Fruit fly (Drosophila melanogaster): ENCODE measurements around the gene side-IV.

Gene side-IV

dm6 chr3R:13450338-13450737 lies at the start of gene side-IV:
side-IV (plus strand) TSS chr3R:13450590.
- peak; percentile 27 for TF ChIP-seq N (GFP tag; optimal IDR thresholded peaks at IDR 0.05)
- peak; percentile 25 for TF ChIP-seq Dfd (GFP tag; optimal IDR thresholded peaks at IDR 0.05)
- no peak for TF ChIP-seq Hnf4 (GFP tag; optimal IDR thresholded peaks at IDR 0.05)
- no peak for TF ChIP-seq usp (GFP tag; optimal IDR thresholded peaks at IDR 0.05)
- no peak for TF ChIP-seq lola (GFP tag; optimal IDR thresholded peaks at IDR 0.05)
- no peak for TF ChIP-seq Myc (optimal IDR thresholded peaks at IDR 0.05)

dm6 chr3R:13400902-13401721 lies 49.3 kb upstream of the side-IV start:
- TF ChIP-seq N (GFP tag; optimal IDR thresholded peaks at IDR 0.05), result no peak
- peak; percentile 73 for TF ChIP-seq dsf (GFP tag; optimal IDR thresholded peaks at IDR 0.05; ENCODE audit: borderline replicate concordance)
- peak; percentile 76 for TF ChIP-seq CG32264 (GFP tag; optimal IDR thresholded peaks at IDR 0.05)
- peak; percentile 92 for TF ChIP-seq woc (GFP tag; optimal IDR thresholded peaks at IDR 0.05)
- TF ChIP-seq Hr78 (GFP tag; optimal IDR thresholded peaks at IDR 0.05), result no peak
- TF ChIP-seq dmrt93B (GFP tag; optimal IDR thresholded peaks at IDR 0.05), result peak; percentile 81
- peak; percentile 80 for TF ChIP-seq brk (GFP tag; optimal IDR thresholded peaks at IDR 0.05)
- TF ChIP-seq usp (GFP tag; optimal IDR thresholded peaks at IDR 0.05), result no peak
- no peak for TF ChIP-seq jim (GFP tag; optimal IDR thresholded peaks at IDR 0.05)
- TF ChIP-seq Hr83 (GFP tag; optimal IDR thresholded peaks at IDR 0.05; ENCODE audit: poor library complexity, severe bottlenecking), result no peak
- no peak for TF ChIP-seq pan (optimal IDR thresholded peaks at IDR 0.05)
- TF ChIP-seq h (GFP tag; optimal IDR thresholded peaks at IDR 0.05), result peak; percentile 94
- peak; percentile 95 for TF ChIP-seq br (GFP tag; optimal IDR thresholded peaks at IDR 0.05)
- no peak for TF ChIP-seq Abd-B (GFP tag; optimal IDR thresholded peaks at IDR 0.05)
- TF ChIP-seq fru (GFP tag; optimal IDR thresholded peaks at IDR 0.05), result peak; percentile 95
- TF ChIP-seq tai (GFP tag; optimal IDR thresholded peaks at IDR 0.05), result peak; percentile 76
- TF ChIP-seq OdsH (GFP tag; optimal IDR thresholded peaks at IDR 0.05), result peak; percentile 95
- peak; percentile 31 for TF ChIP-seq Rel (GFP tag; optimal IDR thresholded peaks at IDR 0.05)
- TF ChIP-seq Rel (tag; optimal IDR thresholded peaks at IDR 0.05), result peak; percentile 65
- peak; percentile 47 for TF ChIP-seq Vsx2 (GFP tag; optimal IDR thresholded peaks at IDR 0.05; ENCODE audit: partially characterized antibody)
- peak; percentile 81 for TF ChIP-seq CG9705 (GFP tag; optimal IDR thresholded peaks at IDR 0.05)
- TF ChIP-seq Dif (GFP tag; optimal IDR thresholded peaks at IDR 0.05; ENCODE audit: partially characterized antibody), result peak; percentile 59
- TF ChIP-seq rgr (GFP tag; optimal IDR thresholded peaks at IDR 0.05), result peak; percentile 93
- peak; percentile 85 for TF ChIP-seq sv (GFP tag; optimal IDR thresholded peaks at IDR 0.05)
- peak; percentile 68 to 94 for TF ChIP-seq foxo (GFP tag; optimal IDR thresholded peaks at IDR 0.05)
- TF ChIP-seq psq (GFP tag; optimal IDR thresholded peaks at IDR 0.05), result peak; percentile 90
- peak; percentile 94 for TF ChIP-seq ey (GFP tag; optimal IDR thresholded peaks at IDR 0.05)
- peak; percentile 86 for TF ChIP-seq sage (GFP tag; optimal IDR thresholded peaks at IDR 0.05)
- no peak for TF ChIP-seq GATAd (GFP tag; optimal IDR thresholded peaks at IDR 0.05)
- no peak for TF ChIP-seq dl (GFP tag; optimal IDR thresholded peaks at IDR 0.05; ENCODE audit: insufficient read depth in 1 of 2, partially characterized antibody in 2 of 2)
- TF ChIP-seq Hnf4 (GFP tag; optimal IDR thresholded peaks at IDR 0.05), result peak; percentile 91
- peak; percentile 93 for TF ChIP-seq HLH106 (tag; optimal IDR thresholded peaks at IDR 0.05)
- no peak for TF ChIP-seq Dfd (GFP tag; optimal IDR thresholded peaks at IDR 0.05)
- TF ChIP-seq Mio (GFP tag; optimal IDR thresholded peaks at IDR 0.05), result peak; percentile 24
- peak; percentile 85 for TF ChIP-seq Jra (GFP tag; optimal IDR thresholded peaks at IDR 0.05)
- peak; percentile 27 for TF ChIP-seq CrebA (GFP tag; optimal IDR thresholded peaks at IDR 0.05; ENCODE audit: borderline replicate concordance)
- TF ChIP-seq lola (GFP tag; optimal IDR thresholded peaks at IDR 0.05), result no peak
- TF ChIP-seq Sp1 (GFP tag; optimal IDR thresholded peaks at IDR 0.05), result peak; percentile 95
- TF ChIP-seq Myc (optimal IDR thresholded peaks at IDR 0.05), result no peak

All from whole organism, wandering third instar larva.